Fruit fly (Drosophila melanogaster) whole organism, wandering third instar larva: ENCODE measurements around the gene CG5446.

Experiments
- Dif ChIP-seq: fragments of 200-275, 200-300 bp; sonication (Bioruptor generic); optimal IDR thresholded peaks from 2 replicates; lab custom pipeline; 2018; ENCODE audit warnings: missing biosample characterization, missing genetic modification characterization; ENCODE audit not compliant: partially characterized antibody
- Hr83 ChIP-seq: fragments of 200-300 bp; sonication (Bioruptor generic); optimal IDR thresholded peaks from 2 replicates; lab custom pipeline; 2016; ENCODE audit warnings: missing biosample characterization, mild to moderate bottlenecking, missing genetic modification characterization, moderate library complexity; ENCODE audit not compliant: poor library complexity, severe bottlenecking
- Myc ChIP-seq: fragments of >200 bp; optimal IDR thresholded peaks from 2 replicates; lab custom pipeline; 2017
- Rel ChIP-seq, 2 experiments: fragments of 200-800 bp; sonication (Bioruptor generic) in 1 of 2; optimal IDR thresholded peaks; 2 replicates in 1 of 2; 3 replicates in 1 of 2; lab custom pipeline; 2016 to 2019; ENCODE audit warnings: mild to moderate bottlenecking in 2 of 2, missing biosample characterization in 2 of 2, missing genetic modification characterization in 2 of 2, moderate library complexity in 1 of 2
- Sp1 ChIP-seq: fragments of 200-800 bp; sonication (Bioruptor generic); optimal IDR thresholded peaks from 3 replicates; lab custom pipeline; 2019; ENCODE audit warnings: missing biosample characterization, mild to moderate bottlenecking, missing genetic modification characterization, moderate library complexity
- dsf ChIP-seq: sonication (Bioruptor generic); optimal IDR thresholded peaks from 2 replicates; lab custom pipeline; 2016; ENCODE audit warnings: missing biosample characterization, missing genetic modification characterization, borderline replicate concordance
- pan ChIP-seq: fragments of >200 bp; optimal IDR thresholded peaks from 2 replicates; lab custom pipeline; 2017
- psq ChIP-seq: fragments of 200-800 bp; sonication (Bioruptor generic); optimal IDR thresholded peaks from 3 replicates; lab custom pipeline; 2017; ENCODE audit warnings: missing biosample characterization, mild to moderate bottlenecking, missing genetic modification characterization, moderate library complexity
- tai ChIP-seq: sonication (Bioruptor generic); optimal IDR thresholded peaks from 2 replicates; lab custom pipeline; 2016; ENCODE audit warnings: missing biosample characterization, missing genetic modification characterization

DNA sequence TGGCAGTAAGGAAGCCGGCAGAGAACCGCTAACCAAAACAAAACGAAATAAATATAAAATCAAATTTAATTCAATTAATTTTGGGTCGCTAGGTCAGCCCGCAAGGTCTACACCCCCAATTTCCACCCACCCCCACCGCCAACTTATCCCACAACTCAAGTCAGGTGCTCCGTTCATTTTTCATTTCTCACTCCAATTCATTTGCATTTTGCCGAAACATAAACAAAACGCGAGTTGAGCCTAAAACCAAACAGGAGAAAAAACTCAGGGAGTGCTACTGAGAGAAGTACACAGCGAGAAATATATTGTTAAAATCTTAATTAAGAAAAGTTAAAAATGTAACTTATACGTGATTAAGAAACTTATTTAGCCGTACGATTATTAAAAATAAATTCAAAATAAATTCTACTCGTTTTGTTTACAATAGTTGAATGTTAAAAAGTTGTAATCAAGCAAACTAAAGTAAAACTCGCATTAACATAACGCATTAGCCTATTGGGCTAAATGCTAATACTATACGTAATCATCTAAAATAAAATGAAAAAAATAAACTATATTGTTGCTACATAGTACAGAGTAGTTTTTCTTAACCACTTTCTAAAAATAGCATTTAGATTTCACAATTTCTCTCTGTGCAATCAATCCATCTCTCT is 11.9 kb downstream of the CG5446 start:
- TF ChIP-seq pan (lab: Kevin White, UChicago), result no peak
- TF ChIP-seq Hr83 (GFP tag; lab: Kevin White, UChicago), result no peak
- no peak for TF ChIP-seq Myc (lab: Kevin White, UChicago)
- peak; percentile 36 for TF ChIP-seq Sp1 (GFP tag; lab: Kevin White, UChicago)
- TF ChIP-seq tai (GFP tag; lab: Kevin White, UChicago), result no peak
- TF ChIP-seq Rel (GFP tag; optimal IDR thresholded peaks at IDR 0.05; lab: Kevin White, UChicago), result no peak
- TF ChIP-seq Rel (tag; optimal IDR thresholded peaks at IDR 0.05; lab: Kevin White, UChicago), result no peak
- TF ChIP-seq dsf (GFP tag; lab: Kevin White, UChicago), result no peak
- TF ChIP-seq Dif (GFP tag; lab: Kevin White, UChicago), result no peak
- peak; percentile 6 for TF ChIP-seq psq (GFP tag; lab: Kevin White, UChicago)
